Fruit fly (Drosophila melanogaster) whole organism, prepupa: Measurements from ENCODE around the gene dpr19.
A peak's percentile ranks its signal among the peaks of the same experiment; 100 is the strongest.

Experiments used
- CG10631 ChIP-seq: fragments of 200-800 bp; sonication (Bioruptor generic); optimal IDR thresholded peaks from 2 replicates; lab custom pipeline; 2016; ENCODE audit warnings: missing biosample characterization, missing genetic modification characterization
- CG10669 ChIP-seq: fragments of 200-800 bp; sonication (Bioruptor generic); optimal IDR thresholded peaks from 3 replicates; lab custom pipeline; 2018; ENCODE audit warnings: missing biosample characterization, mild to moderate bottlenecking, missing genetic modification characterization, moderate library complexity
- CG11294 ChIP-seq: fragments of 200-800 bp; sonication (Bioruptor generic); IDR thresholded peaks from 2 replicates; pipeline ENCODE4 v1.3.6; 2022; ENCODE audit warnings: missing biosample characterization, missing genetic modification characterization
- CG11762 ChIP-seq: fragments of 200-800 bp; sonication (Bioruptor generic); optimal IDR thresholded peaks from 3 replicates; lab custom pipeline; 2016; ENCODE audit warnings: missing biosample characterization, missing genetic modification characterization; ENCODE audit not compliant: insufficient read depth
- CG1621 ChIP-seq: fragments of 200-800 bp; sonication (Bioruptor generic); optimal IDR thresholded peaks from 3 replicates; lab custom pipeline; 2018; ENCODE audit warnings: missing biosample characterization, mild to moderate bottlenecking, missing genetic modification characterization
- CG16779 ChIP-seq: fragments of 200-800 bp; sonication (Bioruptor generic); optimal IDR thresholded peaks from 3 replicates; lab custom pipeline; 2017; ENCODE audit warnings: missing biosample characterization, mild to moderate bottlenecking, missing genetic modification characterization
- CG3032 ChIP-seq: fragments of 200-800 bp; optimal IDR thresholded peaks from 2 replicates; lab custom pipeline; 2019; ENCODE audit warnings: missing biosample characterization, mild to moderate bottlenecking, missing genetic modification characterization, moderate library complexity
- CG31627 ChIP-seq: fragments of 200-800 bp; sonication (Bioruptor generic); optimal IDR thresholded peaks from 3 replicates; lab custom pipeline; 2016; ENCODE audit warnings: missing biosample characterization, missing genetic modification characterization
- CG32006 ChIP-seq: fragments of 200-800 bp; sonication (Bioruptor generic); optimal IDR thresholded peaks from 3 replicates; lab custom pipeline; 2017; ENCODE audit warnings: missing biosample characterization, mild to moderate bottlenecking, missing genetic modification characterization
- CG34406 ChIP-seq: fragments of 200-800 bp; sonication (Bioruptor generic); optimal IDR thresholded peaks from 3 replicates; lab custom pipeline; 2016; ENCODE audit warnings: missing biosample characterization, missing genetic modification characterization
- CG3919 ChIP-seq: fragments of 200-800 bp; sonication (Bioruptor generic); optimal IDR thresholded peaks from 3 replicates; lab custom pipeline; 2016; ENCODE audit warnings: missing biosample characterization, missing genetic modification characterization
- CG4318 ChIP-seq: fragments of 200-800 bp; sonication (Bioruptor generic); optimal IDR thresholded peaks from 3 replicates; lab custom pipeline; 2017; ENCODE audit warnings: missing biosample characterization, mild to moderate bottlenecking, missing genetic modification characterization
- CG6163 ChIP-seq: fragments of 200-800 bp; sonication (Bioruptor generic); IDR thresholded peaks from 3 replicates; pipeline ENCODE4 v1.3.6; 2022; ENCODE audit warnings: missing biosample characterization, missing genetic modification characterization
- CG6276 ChIP-seq: fragments of 200-800 bp; sonication (Bioruptor generic); optimal IDR thresholded peaks from 2 replicates; lab custom pipeline; 2017; ENCODE audit warnings: missing biosample characterization, mild to moderate bottlenecking, missing genetic modification characterization
- CG6792 ChIP-seq: fragments of 200-800 bp; sonication (Bioruptor generic); optimal IDR thresholded peaks from 3 replicates; lab custom pipeline; 2016; ENCODE audit warnings: missing biosample characterization, missing genetic modification characterization
- CG6808 ChIP-seq: fragments of 200-800 bp; sonication (Bioruptor generic); optimal IDR thresholded peaks from 3 replicates; lab custom pipeline; 2017; ENCODE audit warnings: missing biosample characterization, missing genetic modification characterization, mild to moderate bottlenecking, moderate library complexity, missing genetic modification reagents
- CG7368 ChIP-seq: fragments of 200-800 bp; sonication (Bioruptor generic); optimal IDR thresholded peaks from 3 replicates; lab custom pipeline; 2016; ENCODE audit warnings: missing biosample characterization, missing genetic modification characterization
- CG8119 ChIP-seq: fragments of 200-800 bp; sonication (Bioruptor generic); IDR thresholded peaks from 3 replicates; pipeline ENCODE4 v1.3.6; 2022; ENCODE audit warnings: missing biosample characterization, missing genetic modification characterization
- CG8319 ChIP-seq: fragments of 200-800 bp; sonication (Bioruptor generic); optimal IDR thresholded peaks from 3 replicates; lab custom pipeline; 2016; ENCODE audit warnings: missing biosample characterization, missing genetic modification characterization
- CG8632 ChIP-seq: fragments of 200-800 bp; sonication (Bioruptor generic); optimal IDR thresholded peaks from 3 replicates; lab custom pipeline; 2016; ENCODE audit warnings: missing biosample characterization, missing genetic modification characterization
- CG9139 ChIP-seq: fragments of 200-800 bp; sonication (Bioruptor generic); optimal IDR thresholded peaks from 3 replicates; lab custom pipeline; 2017; ENCODE audit warnings: missing biosample characterization, mild to moderate bottlenecking, missing genetic modification characterization
- Eip78C ChIP-seq: fragments of 200-800 bp; sonication (Bioruptor generic); peaks from one replicate; lab custom pipeline; 2016; ENCODE audit warnings: missing biosample characterization, missing genetic modification characterization
- Eip93F ChIP-seq: fragments of 200-800 bp; sonication (Bioruptor generic); optimal IDR thresholded peaks from 2 replicates; lab custom pipeline; 2016; ENCODE audit warnings: missing biosample characterization, mild to moderate bottlenecking, missing genetic modification characterization
- Ets21C ChIP-seq: fragments of 200-800 bp; sonication (Bioruptor generic); optimal IDR thresholded peaks from 3 replicates; lab custom pipeline; 2016; ENCODE audit warnings: missing biosample characterization, missing genetic modification characterization
- Ets96B ChIP-seq: fragments of 200-800 bp; optimal IDR thresholded peaks from 2 replicates; lab custom pipeline; 2019; ENCODE audit warnings: missing biosample characterization, mild to moderate bottlenecking, missing genetic modification characterization, moderate library complexity
- Gug ChIP-seq: fragments of 200-800 bp; sonication (Bioruptor generic); IDR thresholded peaks from 2 replicates; pipeline ENCODE4 v1.3.6; 2022; ENCODE audit warnings: missing biosample characterization, missing genetic modification characterization
- Hr38 ChIP-seq: sonication (Bioruptor generic); optimal IDR thresholded peaks from 2 replicates; lab custom pipeline; 2016; ENCODE audit warnings: missing biosample characterization, missing genetic modification characterization
- Hr39 ChIP-seq: fragments of 200-800 bp; sonication (Bioruptor generic); optimal IDR thresholded peaks from 2 replicates; lab custom pipeline; 2016; ENCODE audit warnings: missing biosample characterization, missing genetic modification characterization
- Hr4 ChIP-seq: fragments of 200-800 bp; sonication (Bioruptor generic); optimal IDR thresholded peaks from 3 replicates; lab custom pipeline; 2016; ENCODE audit warnings: missing biosample characterization, missing genetic modification characterization
- Lpt ChIP-seq: fragments of 200-800 bp; sonication (Bioruptor generic); optimal IDR thresholded peaks from 3 replicates; lab custom pipeline; 2016; ENCODE audit warnings: missing biosample characterization, missing genetic modification characterization
- Met ChIP-seq: fragments of 200-800 bp; sonication (Bioruptor generic); optimal IDR thresholded peaks from 3 replicates; lab custom pipeline; 2016; ENCODE audit warnings: missing biosample characterization, missing genetic modification characterization
- OdsH ChIP-seq: fragments of 200-800 bp; sonication (Bioruptor generic); optimal IDR thresholded peaks from 3 replicates; lab custom pipeline; 2016; ENCODE audit warnings: missing biosample characterization, missing genetic modification characterization
- Sox102F ChIP-seq: fragments of 200-800 bp; sonication (Bioruptor generic); optimal IDR thresholded peaks from 2 replicates; lab custom pipeline; 2016; ENCODE audit warnings: missing biosample characterization, mild to moderate bottlenecking, missing genetic modification characterization
- Sox14 ChIP-seq: fragments of 200-800 bp; sonication (Bioruptor generic); optimal IDR thresholded peaks from 3 replicates; lab custom pipeline; 2016; ENCODE audit warnings: missing biosample characterization, missing genetic modification characterization
- Sox15 ChIP-seq: fragments of 200-800 bp; sonication (Bioruptor generic); optimal IDR thresholded peaks from 3 replicates; lab custom pipeline; 2016; ENCODE audit warnings: missing biosample characterization, missing genetic modification characterization
- achi ChIP-seq: fragments of 200-800 bp; sonication (Bioruptor generic); optimal IDR thresholded peaks from 3 replicates; lab custom pipeline; 2016; ENCODE audit warnings: missing biosample characterization, missing genetic modification characterization
- acj6 ChIP-seq: fragments of 200-800 bp; sonication (Bioruptor generic); optimal IDR thresholded peaks from 3 replicates; lab custom pipeline; 2016; ENCODE audit warnings: missing biosample characterization, missing genetic modification characterization
- cyc ChIP-seq: fragments of 200-800 bp; sonication (Bioruptor generic); optimal IDR thresholded peaks from 3 replicates; lab custom pipeline; 2016; ENCODE audit warnings: missing biosample characterization, missing genetic modification characterization
- dac ChIP-seq: fragments of 200-800 bp; sonication (Bioruptor generic); optimal IDR thresholded peaks from 2 replicates; lab custom pipeline; 2017; ENCODE audit warnings: missing biosample characterization, mild to moderate bottlenecking, missing genetic modification characterization
- dsx ChIP-seq: fragments of 200-800 bp; optimal IDR thresholded peaks from 3 replicates; lab custom pipeline; 2019; ENCODE audit warnings: missing biosample characterization, mild to moderate bottlenecking, missing genetic modification characterization, moderate library complexity; ENCODE audit not compliant: poor library complexity, severe bottlenecking
- eg ChIP-seq: fragments of 200-800 bp; sonication (Bioruptor generic); IDR thresholded peaks from 3 replicates; pipeline ENCODE4 v1.3.6; 2022; ENCODE audit warnings: missing biosample characterization, missing genetic modification characterization
- esn ChIP-seq: fragments of 200-800 bp; sonication (Bioruptor generic); optimal IDR thresholded peaks from 2 replicates; lab custom pipeline; 2016; ENCODE audit warnings: missing biosample characterization, mild to moderate bottlenecking, missing genetic modification characterization, moderate library complexity
- fd59A ChIP-seq: fragments of 200-800 bp; sonication (Bioruptor generic); optimal IDR thresholded peaks from 2 replicates; lab custom pipeline; 2017; ENCODE audit warnings: missing biosample characterization, mild to moderate bottlenecking, missing genetic modification characterization, missing genetic modification reagents
- fd85E ChIP-seq: fragments of 200-800 bp; sonication (Bioruptor generic); optimal IDR thresholded peaks from 3 replicates; lab custom pipeline; 2016; ENCODE audit warnings: missing biosample characterization, missing genetic modification characterization
- fkh ChIP-seq: fragments of 200-800 bp; sonication (Bioruptor generic); optimal IDR thresholded peaks from 3 replicates; lab custom pipeline; 2017; ENCODE audit warnings: missing biosample characterization, mild to moderate bottlenecking, missing genetic modification characterization, moderate library complexity
- lz ChIP-seq: fragments of 200-800 bp; sonication (Bioruptor generic); optimal IDR thresholded peaks from 3 replicates; lab custom pipeline; 2016; ENCODE audit warnings: missing biosample characterization, missing genetic modification characterization
- pdm3 ChIP-seq: fragments of 200-800 bp; sonication (Bioruptor generic); optimal IDR thresholded peaks from 3 replicates; lab custom pipeline; 2016; ENCODE audit warnings: missing biosample characterization, missing genetic modification characterization
- salr ChIP-seq, 2 experiments: fragments of 200-800 bp; sonication (Bioruptor generic); optimal IDR thresholded peaks; 3 replicates each; lab custom pipeline; 2016 to 2018; ENCODE audit warnings: missing biosample characterization in 2 of 2, missing genetic modification characterization in 2 of 2, mild to moderate bottlenecking in 1 of 2
- spab ChIP-seq: fragments of 200-800 bp; sonication (Bioruptor generic); optimal IDR thresholded peaks from 2 replicates; lab custom pipeline; 2017; ENCODE audit warnings: missing biosample characterization, mild to moderate bottlenecking, missing genetic modification characterization, missing genetic modification reagents
- ss ChIP-seq, 2 experiments: fragments of 200-800 bp; sonication (Bioruptor generic); optimal IDR thresholded peaks; 2 replicates in 1 of 2; 3 replicates in 1 of 2; lab custom pipeline; 2017 to 2018; ENCODE audit warnings: mild to moderate bottlenecking in 2 of 2, missing biosample characterization in 2 of 2, missing genetic modification characterization in 2 of 2, moderate library complexity in 1 of 2
- svp ChIP-seq: fragments of 200-800 bp; sonication (Bioruptor generic); peaks from one replicate; lab custom pipeline; 2016; ENCODE audit warnings: missing biosample characterization, missing genetic modification characterization
- topi ChIP-seq: fragments of 200-800 bp; sonication (Bioruptor generic); optimal IDR thresholded peaks from 3 replicates; lab custom pipeline; 2016; ENCODE audit warnings: missing biosample characterization, missing genetic modification characterization

The dpr19 gene

dm6 chr2L:10381890-10382450 lies 6.0 kb downstream of the dpr19 start, which contains the start of gene CG5096:
Gene CG5096 (plus strand): TSS chr2L:10382263.
- TF ChIP-seq lz (GFP tag; lab: Kevin White, UChicago) (peak; percentile 66), ss (GFP tag; optimal IDR thresholded peaks at IDR 0.05; lab: Kevin White, UChicago) (no peak), CG8119 (GFP tag; lab: Robert Waterston, UW) (no peak; the same call in 1 of the 3 replicates), Hr4 (GFP tag; lab: Kevin White, UChicago) (peak; percentile 54), CG32006 (GFP tag; lab: Kevin White, UChicago) (no peak), eg (no peak), fd59A (GFP tag; lab: Kevin White, UChicago) (no peak), Ets96B (tag; lab: Kevin White, UChicago) (peak; percentile 62), CG6808 (GFP tag; lab: Kevin White, UChicago) (no peak), CG31627 (peak; percentile 59), CG8632 (peak; percentile 69), Ets21C (peak; percentile 37), Lpt (GFP tag; lab: Kevin White, UChicago) (no peak), CG9139 (GFP tag; lab: Kevin White, UChicago) (no peak), OdsH (peak; percentile 55), CG4318 (GFP tag; lab: Kevin White, UChicago) (no peak), Gug (GFP tag; lab: Robert Waterston, UW) (no peak; the same call in 1 of the 2 replicates), CG8319 (GFP tag; lab: Kevin White, UChicago) (peak; percentile 36), dsx (peak; percentile 29), pdm3 (GFP tag; lab: Kevin White, UChicago) (no peak), esn (peak; percentile 81), Hr39 (GFP tag; lab: Kevin White, UChicago) (no peak), Sox14 (GFP tag; lab: Kevin White, UChicago) (peak; percentile 63), CG10669 (GFP tag; lab: Kevin White, UChicago) (peak; percentile 51), CG6276 (GFP tag; lab: Kevin White, UChicago) (no peak), CG11294 (GFP tag; lab: Robert Waterston, UW) (no peak), achi (GFP tag; lab: Kevin White, UChicago) (no peak), Sox102F (GFP tag; lab: Kevin White, UChicago) (no peak), Eip78C (GFP tag; lab: Kevin White, UChicago) (peak; percentile 92), spab (GFP tag; lab: Kevin White, UChicago) (no peak), topi (GFP tag; lab: Kevin White, UChicago) (peak; percentile 76), CG10631 (GFP tag; lab: Kevin White, UChicago) (peak; percentile 43), CG34406 (peak; percentile 73), svp (GFP tag; lab: Kevin White, UChicago) (no peak), CG7368 (GFP tag; lab: Kevin White, UChicago) (peak; percentile 51), CG11762 (GFP tag; lab: Kevin White, UChicago) (peak; percentile 34), fd85E (GFP tag; lab: Kevin White, UChicago) (no peak), salr (GFP tag; optimal IDR thresholded peaks at IDR 0.05; lab: Kevin White, UChicago) (no peak), CG16779 (tag; lab: Kevin White, UChicago) (no peak), fkh (GFP tag; lab: Kevin White, UChicago) (peak; percentile 33), acj6 (GFP tag; lab: Kevin White, UChicago) (peak; percentile 60), dac (GFP tag; lab: Kevin White, UChicago) (no peak), CG3032 (tag; lab: Kevin White, UChicago) (peak; percentile 39), cyc (GFP tag; lab: Kevin White, UChicago) (peak; percentile 64), Eip93F (GFP tag; lab: Kevin White, UChicago) (peak; percentile 81), Hr38 (no peak), CG3919 (GFP tag; lab: Kevin White, UChicago) (no peak), CG1621 (tag; lab: Kevin White, UChicago) (no peak), CG6792 (GFP tag; lab: Kevin White, UChicago) (peak; percentile 69), Sox15 (GFP tag; lab: Kevin White, UChicago) (no peak), Met (GFP tag; lab: Kevin White, UChicago) (peak; percentile 80), CG6163 (no peak)
